Fruit fly (Drosophila melanogaster) whole organism, embryonic: ENCODE measurements around the gene Boh1.

Source experiments
- Bgb ChIP-seq: fragments of 200-800 bp; sonication (Bioruptor generic); IDR thresholded peaks from 2 replicates; pipeline ENCODE4 v1.3.6; 2022; ENCODE audit warnings: missing biosample characterization, missing genetic modification characterization; ENCODE audit not compliant: partially characterized antibody
- BtbVII ChIP-seq: fragments of 200-800 bp; sonication (Bioruptor generic); optimal IDR thresholded peaks from 3 replicates; lab custom pipeline; 2017; ENCODE audit warnings: missing biosample characterization, mild to moderate bottlenecking, missing genetic modification characterization
- CG10543 ChIP-seq: fragments of 200-800 bp; sonication (Bioruptor generic); optimal IDR thresholded peaks from 3 replicates; lab custom pipeline; 2017; ENCODE audit warnings: missing biosample characterization, mild to moderate bottlenecking, missing genetic modification characterization, moderate library complexity
- CG14014 ChIP-seq: fragments of 200-800 bp; sonication (Bioruptor generic); IDR thresholded peaks from 2 replicates; pipeline ENCODE4 v1.3.6; 2022; ENCODE audit warnings: missing biosample characterization, missing genetic modification characterization
- CG14710 ChIP-seq: fragments of 200-800 bp; sonication (Bioruptor generic); optimal IDR thresholded peaks from 3 replicates; lab custom pipeline; 2019; ENCODE audit warnings: missing biosample characterization, mild to moderate bottlenecking, missing genetic modification characterization, moderate library complexity
- CG1529 ChIP-seq: fragments of 200-800 bp; sonication (Bioruptor generic); optimal IDR thresholded peaks from 3 replicates; lab custom pipeline; 2018; ENCODE audit warnings: missing biosample characterization, missing genetic modification characterization
- CG15479 ChIP-seq: fragments of 200-800 bp; sonication (Bioruptor generic); optimal IDR thresholded peaks from 3 replicates; lab custom pipeline; 2019; ENCODE audit warnings: missing biosample characterization, mild to moderate bottlenecking, missing genetic modification characterization, moderate library complexity
- CG18011 ChIP-seq: fragments of 200-800 bp; sonication (Bioruptor generic); optimal IDR thresholded peaks from 2 replicates; lab custom pipeline; 2017; ENCODE audit warnings: missing biosample characterization, missing genetic modification characterization, mild to moderate bottlenecking, moderate library complexity, missing genotype
- CG18262 ChIP-seq: fragments of 200-800 bp; optimal IDR thresholded peaks from 3 replicates; lab custom pipeline; 2019; ENCODE audit warnings: missing biosample characterization, mild to moderate bottlenecking, missing genetic modification characterization, moderate library complexity
- CG2199 ChIP-seq: fragments of 200-800 bp; sonication (Bioruptor generic); IDR thresholded peaks from 3 replicates; pipeline ENCODE4 v1.3.6; 2022; ENCODE audit warnings: missing biosample characterization, missing genetic modification characterization
- CG2712 ChIP-seq: fragments of 200-800 bp; optimal IDR thresholded peaks from 3 replicates; lab custom pipeline; 2019; ENCODE audit warnings: missing biosample characterization, mild to moderate bottlenecking, missing genetic modification characterization, moderate library complexity
- CG3065 ChIP-seq: fragments of 200-800 bp; sonication (Bioruptor generic); optimal IDR thresholded peaks from 2 replicates; lab custom pipeline; 2016; ENCODE audit warnings: missing biosample characterization, missing genetic modification characterization
- CG34224 ChIP-seq: fragments of 200-800 bp; sonication (Bioruptor generic); IDR thresholded peaks from 3 replicates; pipeline ENCODE4 v1.3.6; 2022; ENCODE audit warnings: missing biosample characterization, missing genetic modification characterization; ENCODE audit not compliant: partially characterized antibody
- CG7928 ChIP-seq: fragments of 200-800 bp; sonication (Bioruptor generic); optimal IDR thresholded peaks from 2 replicates; lab custom pipeline; 2017; ENCODE audit warnings: missing biosample characterization, mild to moderate bottlenecking, missing genetic modification characterization
- CG8944 ChIP-seq: fragments of 200-800 bp; sonication (Bioruptor generic); optimal IDR thresholded peaks from 3 replicates; lab custom pipeline; 2016; ENCODE audit warnings: missing biosample characterization, missing genetic modification characterization
- CG9932 ChIP-seq: fragments of 200-800 bp; sonication (Bioruptor generic); IDR thresholded peaks from 2 replicates; pipeline ENCODE4 v1.3.6; 2022; ENCODE audit warnings: missing biosample characterization, missing genetic modification characterization
- CHES-1-like ChIP-seq: fragments of 200-800 bp; sonication (Bioruptor generic); optimal IDR thresholded peaks from 2 replicates; lab custom pipeline; 2016; ENCODE audit warnings: missing biosample characterization, missing genetic modification characterization
- Dad ChIP-seq: fragments of 200-800 bp; sonication (Bioruptor generic); optimal IDR thresholded peaks from 3 replicates; lab custom pipeline; 2016; ENCODE audit warnings: missing biosample characterization, missing genetic modification characterization
- E2f2 ChIP-seq: fragments of 200-800 bp; sonication (Bioruptor generic); IDR thresholded peaks from 2 replicates; pipeline ENCODE4 v1.3.6; 2022; ENCODE audit warnings: missing biosample characterization, missing genetic modification characterization
- HLH4C ChIP-seq: fragments of 200-800 bp; sonication (Bioruptor generic); IDR thresholded peaks from 3 replicates; pipeline ENCODE4 v1.3.6; 2022; ENCODE audit warnings: missing biosample characterization, missing genetic modification characterization; ENCODE audit not compliant: partially characterized antibody
- Hr51 ChIP-seq, 2 experiments: fragments of 200-800 bp; sonication (Bioruptor generic); optimal IDR thresholded peaks; 2 replicates in 1 of 2; 3 replicates in 1 of 2; lab custom pipeline; 2016 to 2018; ENCODE audit warnings: missing biosample characterization in 2 of 2, missing genetic modification characterization in 2 of 2, mild to moderate bottlenecking in 1 of 2, moderate library complexity in 1 of 2
- Lpt ChIP-seq: fragments of >200 bp; optimal IDR thresholded peaks from 2 replicates; lab custom pipeline; 2018; ENCODE audit warnings: missing biosample characterization, missing genetic modification characterization
- NK7.1 ChIP-seq: fragments of 200-800 bp; sonication (Bioruptor generic); optimal IDR thresholded peaks from 3 replicates; lab custom pipeline; 2016; ENCODE audit warnings: missing biosample characterization, missing genetic modification characterization
- PHDP ChIP-seq: fragments of 200-800 bp; sonication (Bioruptor generic); optimal IDR thresholded peaks from 3 replicates; lab custom pipeline; 2018; ENCODE audit warnings: missing biosample characterization, mild to moderate bottlenecking, missing genetic modification characterization, moderate library complexity
- Ravus ChIP-seq: fragments of 200-800 bp; sonication (Bioruptor generic); IDR thresholded peaks from 2 replicates; pipeline ENCODE4 v1.3.6; 2022; ENCODE audit warnings: missing biosample characterization, missing genetic modification characterization
- Rx ChIP-seq: fragments of 200-800 bp; sonication (Bioruptor generic); IDR thresholded peaks from 2 replicates; pipeline ENCODE4 v1.3.6; 2022; ENCODE audit warnings: missing biosample characterization, missing genetic modification characterization
- Trl ChIP-seq, 3 experiments: fragments of >200 bp in 2 of 3; fragments of 200-800 bp in 1 of 3; sonication (Bioruptor generic) in 1 of 3; optimal IDR thresholded peaks; 2 replicates in 1 of 3; 3 replicates in 2 of 3; lab custom pipeline; 2016 to 2017; ENCODE audit warnings: missing biosample characterization in 1 of 3, missing genetic modification characterization in 1 of 3
- Usf ChIP-seq: fragments of 200-800 bp; sonication (Bioruptor generic); optimal IDR thresholded peaks from 2 replicates; lab custom pipeline; 2017; ENCODE audit warnings: missing genotype, missing biosample characterization, missing genetic modification characterization
- abd-A ChIP-seq: fragments of 200-800 bp; sonication (Bioruptor generic); optimal IDR thresholded peaks from 3 replicates; lab custom pipeline; 2019; ENCODE audit warnings: missing biosample characterization, mild to moderate bottlenecking, missing genetic modification characterization, moderate library complexity
- cg ChIP-seq: fragments of 200-800 bp; sonication (Bioruptor generic); optimal IDR thresholded peaks from 3 replicates; lab custom pipeline; 2019; ENCODE audit warnings: missing biosample characterization, mild to moderate bottlenecking, missing genetic modification characterization, moderate library complexity
- crp ChIP-seq, 2 experiments: fragments of 200-800 bp; sonication (Bioruptor generic); optimal IDR thresholded peaks; 2 replicates in 1 of 2; 3 replicates in 1 of 2; lab custom pipeline; 2017; ENCODE audit warnings: missing biosample characterization in 2 of 2, missing genetic modification characterization in 2 of 2, mild to moderate bottlenecking in 1 of 2, moderate library complexity in 1 of 2
- jigr1 ChIP-seq: fragments of 200-800 bp; sonication (Bioruptor generic); IDR thresholded peaks from 3 replicates; pipeline ENCODE4 v1.3.6; 2022; ENCODE audit warnings: missing biosample characterization, missing genetic modification characterization
- jumu ChIP-seq: fragments of 200-800 bp; sonication (Bioruptor generic); optimal IDR thresholded peaks from 3 replicates; lab custom pipeline; 2016; ENCODE audit warnings: missing biosample characterization, missing genetic modification characterization
- kay ChIP-seq: fragments of 200-800 bp; sonication (Bioruptor generic); optimal IDR thresholded peaks from 2 replicates; lab custom pipeline; 2016; ENCODE audit warnings: missing biosample characterization, missing genetic modification characterization
- klu ChIP-seq: fragments of 200-800 bp; sonication (Bioruptor generic); IDR thresholded peaks from 2 replicates; pipeline ENCODE4 v1.3.6; 2022; ENCODE audit warnings: missing biosample characterization, missing genetic modification characterization
- mam ChIP-seq: fragments of 200-800 bp; sonication (Bioruptor generic); optimal IDR thresholded peaks from 3 replicates; lab custom pipeline; 2016; ENCODE audit warnings: missing biosample characterization, missing genetic modification characterization
- pan ChIP-seq, 4 experiments: fragments of >200 bp in 3 of 4; fragments of 200-800 bp in 1 of 4; sonication (Bioruptor generic) in 1 of 4; optimal IDR thresholded peaks in 3 of 4; IDR thresholded peaks in 1 of 4; 2 replicates each; pipeline versions ENCODE4 v1.3.6 to Lab custom; 2017 to 2022; ENCODE audit warnings: missing biosample characterization in 2 of 4, missing genetic modification characterization in 2 of 4, mixed read lengths in 1 of 4
- ro ChIP-seq: fragments of 200-800 bp; sonication (Bioruptor generic); IDR thresholded peaks from 2 replicates; pipeline ENCODE4 v1.3.6; 2022; ENCODE audit warnings: missing biosample characterization, missing genetic modification characterization
- run ChIP-seq: fragments of 200-800 bp; sonication (Bioruptor generic); optimal IDR thresholded peaks from 3 replicates; lab custom pipeline; 2018; ENCODE audit warnings: missing biosample characterization, mild to moderate bottlenecking, missing genetic modification characterization
- sima ChIP-seq: fragments of 200-800 bp; sonication (Bioruptor generic); optimal IDR thresholded peaks from 2 replicates; lab custom pipeline; 2016; ENCODE audit warnings: missing biosample characterization, missing genetic modification characterization
- sr ChIP-seq: fragments of 200-800 bp; sonication (Bioruptor generic); IDR thresholded peaks from 3 replicates; pipeline ENCODE4 v1.3.6; 2022; ENCODE audit warnings: missing biosample characterization, missing genetic modification characterization
- trem ChIP-seq: fragments of 200-800 bp; optimal IDR thresholded peaks from 3 replicates; lab custom pipeline; 2019; ENCODE audit warnings: missing biosample characterization, mild to moderate bottlenecking, missing genetic modification characterization, moderate library complexity
- trh ChIP-seq: fragments of 200-800 bp; sonication (Bioruptor generic); optimal IDR thresholded peaks from 2 replicates; lab custom pipeline; 2016; ENCODE audit warnings: missing biosample characterization, missing genetic modification characterization
- wek ChIP-seq: fragments of 200-800 bp; sonication (Bioruptor generic); optimal IDR thresholded peaks from 3 replicates; lab custom pipeline; 2018; ENCODE audit warnings: missing biosample characterization, mild to moderate bottlenecking, missing genetic modification characterization, moderate library complexity
- wor ChIP-seq: fragments of 200-800 bp; sonication (Bioruptor generic); IDR thresholded peaks from 2 replicates; pipeline ENCODE4 v1.3.6; 2022; ENCODE audit warnings: missing biosample characterization, missing genetic modification characterization

Gene Boh1

DNA sequence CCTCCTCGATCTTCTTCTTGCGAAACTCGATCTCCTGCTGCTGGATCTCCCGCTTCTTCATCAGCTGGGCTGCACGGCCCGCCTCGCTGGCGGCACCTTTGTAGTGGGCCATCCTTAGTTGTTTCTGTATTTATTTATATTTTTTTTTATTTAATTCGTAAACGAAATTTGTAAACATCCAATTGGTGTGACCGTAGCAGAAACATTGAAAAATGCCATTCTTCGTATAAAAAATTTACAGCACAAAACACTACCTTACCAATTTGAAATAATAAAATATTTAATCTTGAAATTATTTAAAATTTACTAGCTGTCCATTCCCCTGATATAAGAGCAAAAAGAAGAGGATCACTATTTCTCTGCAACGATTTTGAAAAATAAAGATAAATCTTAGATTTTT lies 1.6 kb upstream of the Boh1 start, which contains the start of gene CG12259 (continued):
- TF ChIP-seq sima (GFP tag; lab: Kevin White, UChicago) (no peak), mam (GFP tag; lab: Kevin White, UChicago) (no peak), kay (GFP tag; lab: Kevin White, UChicago) (no peak), CG8944 (GFP tag; lab: Kevin White, UChicago) (no peak), NK7.1 (GFP tag; lab: Kevin White, UChicago) (no peak), abd-A (tag; lab: Kevin White, UChicago) (no peak), CG10543 (no peak), jumu (no peak), CG2199 (no peak), CG9932 (GFP tag; lab: Robert Waterston, UW) (no peak), CG15479 (GFP tag; lab: Kevin White, UChicago) (no peak), CG14014 (GFP tag; lab: Robert Waterston, UW) (no peak), CG14710 (tag; lab: Kevin White, UChicago) (no peak), ro (GFP tag; lab: Robert Waterston, UW) (no peak), trem (tag; lab: Kevin White, UChicago) (peak; percentile 43), CG18011 (GFP tag; lab: Kevin White, UChicago) (no peak), run (tag; lab: Kevin White, UChicago) (no peak), Ravus (GFP tag; lab: Robert Waterston, UW) (no peak), CG3065 (GFP tag; lab: Kevin White, UChicago) (no peak), jigr1 (no peak), PHDP (no peak), CG34224 (0 out of 3 replicates have a peak, but pooled peaks have one; percentile 10), E2f2 (GFP tag; lab: Robert Waterston, UW) (0 out of 2 replicates have a peak, but pooled peaks have one; percentile 21), Lpt (GFP tag; lab: Kevin White, UChicago) (no peak), Trl (optimal IDR thresholded peaks at IDR 0.05; lab: Kevin White, UChicago) (no peak), Trl (GFP tag; optimal IDR thresholded peaks at IDR 0.05; lab: Kevin White, UChicago) (no peak), Dad (GFP tag; lab: Kevin White, UChicago) (no peak), sr (GFP tag; lab: Robert Waterston, UW) (no peak), klu (GFP tag; lab: Robert Waterston, UW) (no peak), Hr51 (GFP tag; optimal IDR thresholded peaks at IDR 0.05; lab: Kevin White, UChicago) (no peak), crp (GFP tag; optimal IDR thresholded peaks at IDR 0.05; lab: Kevin White, UChicago) (no peak), CG1529 (GFP tag; lab: Kevin White, UChicago) (no peak), CG7928 (GFP tag; lab: Kevin White, UChicago) (no peak), CG18262 (tag; lab: Kevin White, UChicago) (peak; percentile 19), Rx (GFP tag; lab: Robert Waterston, UW) (no peak), CG2712 (tag; lab: Kevin White, UChicago) (peak; percentile 23), Bgb (GFP tag; lab: Robert Waterston, UW) (no peak), cg (no peak), wor (no peak), trh (GFP tag; lab: Kevin White, UChicago) (no peak), pan (optimal IDR thresholded peaks at IDR 0.05; lab: Kevin White, UChicago) (no peak), pan (GFP tag; optimal IDR thresholded peaks at IDR 0.05 in 1 of 2, IDR thresholded peaks at IDR 0.05 in 1 of 2) (no peak), HLH4C (GFP tag; lab: Robert Waterston, UW) (no peak), BtbVII (GFP tag; lab: Kevin White, UChicago) (no peak), wek (GFP tag; lab: Kevin White, UChicago) (peak; percentile 10), CHES-1-like (GFP tag; lab: Kevin White, UChicago) (no peak), Usf (no peak)
